Worm (Caenorhabditis elegans) whole organism, L1 larva: ENCODE measurements around the gene srp-7.

ENCODE experiments used
- C16A3.4 ChIP-seq: fragments of 150-350 bp; optimal IDR thresholded peaks from 2 replicates; lab custom pipeline; 2014; ENCODE audit warnings: missing biosample characterization, missing genetic modification characterization
- aly-2 ChIP-seq: fragments of 150-350 bp; optimal IDR thresholded peaks from 2 replicates; lab custom pipeline; 2014; ENCODE audit warnings: missing biosample characterization, missing genetic modification characterization
- ceh-63 ChIP-seq: fragments of 200-800 bp; sonication (Bioruptor generic); optimal IDR thresholded peaks from 2 replicates; lab custom pipeline; 2018; ENCODE audit warnings: mild to moderate bottlenecking, missing genetic modification characterization, missing compliant biosample characterization
- ceh-8 ChIP-seq: fragments of 200-800 bp; sonication (Bioruptor generic); optimal IDR thresholded peaks from 2 replicates; lab custom pipeline; 2018; ENCODE audit warnings: mild to moderate bottlenecking, missing genetic modification characterization, moderate library complexity, missing compliant biosample characterization
- ceh-82 ChIP-seq, 3 experiments: fragments of 150-350 bp in 1 of 3; sonication (generic microtip) in 2 of 3; optimal IDR thresholded peaks; 2 replicates each; lab custom pipeline; 2014 to 2017; ENCODE audit warnings: missing biosample characterization in 3 of 3, missing genetic modification characterization in 3 of 3
- ceh-88 ChIP-seq: fragments of 200-800 bp; sonication (Bioruptor generic); IDR thresholded peaks from 2 replicates; pipeline ENCODE4 v1.3.6; 2022; ENCODE audit warnings: missing genetic modification characterization, missing compliant biosample characterization
- ces-1 ChIP-seq: fragments of 150-350 bp; optimal IDR thresholded peaks from 2 replicates; lab custom pipeline; 2014; ENCODE audit warnings: missing biosample characterization, missing genetic modification reagents, missing genetic modification characterization
- efl-1 ChIP-seq, 4 experiments: fragments of 150-350 bp; optimal IDR thresholded peaks in 3 of 4; peaks in 1 of 4; 1 replicate in 1 of 4; 2 replicates in 3 of 4; lab custom pipeline; 2014; ENCODE audit warnings: missing biosample characterization in 2 of 4, missing genetic modification characterization in 2 of 4, missing genetic modification reagents in 2 of 4
- egl-13 ChIP-seq: sonication (generic microtip); optimal IDR thresholded peaks from 2 replicates; lab custom pipeline; 2016; ENCODE audit warnings: missing genotype, missing genetic modification reagents, missing genetic modification characterization, missing compliant biosample characterization
- elt-2 ChIP-seq: sonication (generic microtip); optimal IDR thresholded peaks from 2 replicates; lab custom pipeline; 2016; ENCODE audit warnings: missing genetic modification characterization, mild to moderate bottlenecking, inconsistent platforms, missing compliant biosample characterization, missing genetic modification reagents
- elt-3 ChIP-seq, 6 experiments: fragments of 150-350 bp in 1 of 6; sonication (generic microtip); optimal IDR thresholded peaks; 2 replicates each; lab custom pipeline; 2017 to 2018; ENCODE audit warnings: missing biosample characterization in 6 of 6, missing genetic modification characterization in 6 of 6, inconsistent platforms in 1 of 6
- ets-5 ChIP-seq: fragments of 200-800 bp; sonication (Bioruptor generic); IDR thresholded peaks from 2 replicates; pipeline ENCODE4 v1.3.6; 2022; ENCODE audit warnings: missing genetic modification characterization, missing compliant biosample characterization
- fkh-4 ChIP-seq: sonication (generic microtip); optimal IDR thresholded peaks from 2 replicates; lab custom pipeline; 2016; ENCODE audit warnings: missing compliant biosample characterization, missing genetic modification characterization, borderline replicate concordance
- fkh-8 ChIP-seq: sonication (generic microtip); optimal IDR thresholded peaks from 2 replicates; lab custom pipeline; 2016; ENCODE audit warnings: mild to moderate bottlenecking, missing genetic modification characterization, missing compliant biosample characterization
- fos-1 ChIP-seq: fragments of 150-350 bp; optimal IDR thresholded peaks from 2 replicates; lab custom pipeline; 2014; ENCODE audit warnings: missing biosample characterization, missing genetic modification characterization
- hlh-17 ChIP-seq: fragments of 200-800 bp; sonication (Bioruptor generic); optimal IDR thresholded peaks from 2 replicates; lab custom pipeline; 2018; ENCODE audit warnings: missing genetic modification characterization, mild to moderate bottlenecking, missing compliant biosample characterization, moderate library complexity, borderline replicate concordance
- isw-1 ChIP-seq: fragments of 200-800 bp; sonication (Bioruptor generic); IDR thresholded peaks from 2 replicates; pipeline ENCODE4 v1.3.6; 2022; ENCODE audit warnings: missing genetic modification characterization, missing compliant biosample characterization
- jun-1 ChIP-seq: fragments of 150-350 bp; optimal IDR thresholded peaks from 2 replicates; lab custom pipeline; 2014; ENCODE audit warnings: missing biosample characterization, missing genetic modification reagents, missing genetic modification characterization
- lin-14 ChIP-seq: fragments of 200-800 bp; sonication (Bioruptor generic); optimal IDR thresholded peaks from 2 replicates; lab custom pipeline; 2018; ENCODE audit warnings: mild to moderate bottlenecking, missing genetic modification characterization, moderate library complexity, missing compliant biosample characterization
- lin-15B ChIP-seq: fragments of 150-350 bp; sonication (generic microtip); optimal IDR thresholded peaks from 3 replicates; lab custom pipeline; 2014; ENCODE audit warnings: missing biosample characterization, missing genetic modification characterization
- lin-39 ChIP-seq: fragments of 150-350 bp; optimal IDR thresholded peaks from 2 replicates; lab custom pipeline; 2014; ENCODE audit warnings: missing biosample characterization, missing genetic modification reagents, missing genetic modification characterization
- lir-3 ChIP-seq: sonication (generic microtip); optimal IDR thresholded peaks from 2 replicates; lab custom pipeline; 2016; ENCODE audit warnings: mild to moderate bottlenecking, missing genetic modification characterization, moderate library complexity, missing compliant biosample characterization; ENCODE audit not compliant: poor library complexity
- lsy-2 ChIP-seq, 2 experiments: fragments of 150-350 bp; optimal IDR thresholded peaks; 2 replicates each; lab custom pipeline; 2014; ENCODE audit warnings: missing biosample characterization in 2 of 2, missing genetic modification characterization in 2 of 2
- mab-9 ChIP-seq: fragments of 200-800 bp; sonication (Bioruptor generic); IDR thresholded peaks from 2 replicates; pipeline ENCODE4 v1.3.6; 2022; ENCODE audit warnings: missing genetic modification reagents, missing genetic modification characterization, missing compliant biosample characterization
- mdl-1 ChIP-seq, 2 experiments: fragments of 150-350 bp; optimal IDR thresholded peaks; 2 replicates each; lab custom pipeline; 2014 to 2017; ENCODE audit warnings: missing biosample characterization in 2 of 2, missing genetic modification characterization in 2 of 2, inconsistent platforms in 1 of 2
- mef-2 ChIP-seq: fragments of 150-350 bp; optimal IDR thresholded peaks from 2 replicates; lab custom pipeline; 2014; ENCODE audit warnings: missing biosample characterization, missing genetic modification characterization
- mep-1 ChIP-seq: fragments of 150-350 bp; optimal IDR thresholded peaks from 2 replicates; lab custom pipeline; 2014; ENCODE audit warnings: missing biosample characterization, missing genetic modification characterization
- nhr-20 ChIP-seq: sonication (generic microtip); optimal IDR thresholded peaks from 2 replicates; lab custom pipeline; 2016; ENCODE audit warnings: mild to moderate bottlenecking, missing genetic modification characterization, missing compliant biosample characterization
- nhr-237 ChIP-seq: fragments of 150-350 bp; optimal IDR thresholded peaks from 2 replicates; lab custom pipeline; 2014; ENCODE audit warnings: missing biosample characterization, missing genetic modification characterization
- nhr-71 ChIP-seq: sonication (generic microtip); optimal IDR thresholded peaks from 2 replicates; lab custom pipeline; 2016; ENCODE audit warnings: mild to moderate bottlenecking, missing genetic modification characterization, moderate library complexity, missing compliant biosample characterization
- nhr-77 ChIP-seq: fragments of 150-350 bp; optimal IDR thresholded peaks from 2 replicates; lab custom pipeline; 2014; ENCODE audit warnings: missing biosample characterization, missing genetic modification characterization
- nhr-85 ChIP-seq: sonication (generic microtip); peaks from one replicate; lab custom pipeline; 2016; ENCODE audit warnings: missing genetic modification characterization, inconsistent platforms, missing compliant biosample characterization
- pag-3 ChIP-seq: sonication (generic microtip); optimal IDR thresholded peaks from 2 replicates; lab custom pipeline; 2017; ENCODE audit warnings: missing genetic modification characterization, mild to moderate bottlenecking, missing compliant biosample characterization, antibody characterized with exemption, borderline replicate concordance; ENCODE audit not compliant: insufficient read depth
- rnt-1 ChIP-seq: sonication (generic microtip); optimal IDR thresholded peaks from 2 replicates; lab custom pipeline; 2016; ENCODE audit warnings: mild to moderate bottlenecking, missing genetic modification characterization, moderate library complexity, missing compliant biosample characterization
- snu-23 ChIP-seq: sonication (generic microtip); optimal IDR thresholded peaks from 2 replicates; lab custom pipeline; 2016; ENCODE audit warnings: missing genetic modification characterization, missing compliant biosample characterization
- sox-4 ChIP-seq: sonication (generic microtip); optimal IDR thresholded peaks from 2 replicates; lab custom pipeline; 2016; ENCODE audit warnings: missing genetic modification characterization, missing compliant biosample characterization
- sup-37 ChIP-seq: fragments of 200-800 bp; sonication (Bioruptor generic); optimal IDR thresholded peaks from 2 replicates; lab custom pipeline; 2018; ENCODE audit warnings: mild to moderate bottlenecking, missing genetic modification characterization, missing compliant biosample characterization
- unc-130 ChIP-seq: fragments of 150-350 bp; optimal IDR thresholded peaks from 2 replicates; lab custom pipeline; 2017; ENCODE audit warnings: missing biosample characterization, missing genetic modification characterization, inconsistent platforms
- unc-30 ChIP-seq: sonication (generic microtip); optimal IDR thresholded peaks from 2 replicates; lab custom pipeline; 2017; ENCODE audit warnings: missing biosample characterization, missing genetic modification characterization
- unc-86 ChIP-seq: sonication (generic microtip); optimal IDR thresholded peaks from 2 replicates; lab custom pipeline; 2016; ENCODE audit warnings: missing genetic modification characterization, missing compliant biosample characterization
- unc-98 ChIP-seq: fragments of 200-800 bp; sonication (Bioruptor generic); IDR thresholded peaks from 2 replicates; pipeline ENCODE4 v1.3.6; 2022; ENCODE audit warnings: missing genetic modification characterization, missing compliant biosample characterization
- vab-15 ChIP-seq: sonication (generic microtip); optimal IDR thresholded peaks from 2 replicates; lab custom pipeline; 2017; ENCODE audit warnings: missing genotype, mild to moderate bottlenecking, missing genetic modification characterization, missing compliant biosample characterization
- zag-1 ChIP-seq: fragments of 150-350 bp; optimal IDR thresholded peaks from 2 replicates; lab custom pipeline; 2014; ENCODE audit warnings: missing biosample characterization, missing genetic modification characterization
- ztf-11 ChIP-seq, 2 experiments: sonication (generic microtip); optimal IDR thresholded peaks; 2 replicates each; lab custom pipeline; 2016 to 2017; ENCODE audit warnings: missing genetic modification characterization in 2 of 2, missing biosample characterization in 1 of 2, missing compliant biosample characterization in 1 of 2

srp-7 gene

ce11 chrV:8188421-8188820, 9.5 kb downstream of the srp-7 start, which contains the start of gene F20D6.15:
Gene F20D6.15, minus strand, starts transcription at chrV:8188467.
- TF ChIP-seq nhr-237 (tag; lab: Kevin White, UChicago) (no peak), lir-3 (tag; lab: Kevin White, UChicago) (no peak), lin-15B (tag; lab: Kevin White, UChicago) (no peak), sox-4 (tag; lab: Kevin White, UChicago) (no peak), unc-98 (GFP tag; lab: Robert Waterston, UW) (no peak), ceh-8 (GFP tag; lab: Kevin White, UChicago) (no peak), lin-14 (no peak), mep-1 (tag; lab: Kevin White, UChicago) (no peak), isw-1 (GFP tag; lab: Robert Waterston, UW) (no peak), ztf-11 (tag; optimal IDR thresholded peaks at IDR 0.05; lab: Kevin White, UChicago) (no peak), unc-86 (tag; lab: Kevin White, UChicago) (no peak), zag-1 (tag; lab: Kevin White, UChicago) (no peak), nhr-85 (no peak), egl-13 (no peak), jun-1 (no peak)

ce11 chrV:8190016-8190415, 11.1 kb downstream of the srp-7 start, which contains the start of gene F20D6.12:
Gene F20D6.12, minus strand, starts transcription at chrV:8190116.
- TF ChIP-seq ets-5 (GFP tag; lab: Robert Waterston, UW) (no peak), mef-2 (tag; lab: Kevin White, UChicago) (no peak), lin-39 (tag; lab: Kevin White, UChicago) (no peak), ceh-88 (no peak), vab-15 (no peak), aly-2 (tag; lab: Kevin White, UChicago) (no peak), elt-3 (tag; optimal IDR thresholded peaks at IDR 0.05; lab: Kevin White, UChicago) (no peak), fkh-4 (tag; lab: Kevin White, UChicago) (no peak), unc-130 (tag; lab: Kevin White, UChicago) (no peak), mab-9 (GFP tag; lab: Robert Waterston, UW) (no peak), zag-1 (tag; lab: Kevin White, UChicago) (no peak), pag-3 (tag; lab: Kevin White, UChicago) (no peak), nhr-20 (tag; lab: Kevin White, UChicago) (no peak), C16A3.4 (no peak), ceh-8 (GFP tag; lab: Kevin White, UChicago) (no peak)

ce11 chrV:8190430-8190829, 11.5 kb downstream of the srp-7 start, which contains the start of gene F20D6.1:
Gene F20D6.1, plus strand, starts transcription at chrV:8190730.
- TF ChIP-seq ceh-82 (tag; optimal IDR thresholded peaks at IDR 0.05; lab: Kevin White, UChicago) (no peak), mdl-1 (tag; optimal IDR thresholded peaks at IDR 0.05; lab: Kevin White, UChicago) (no peak), nhr-85 (no peak), lin-14 (no peak), ets-5 (GFP tag; lab: Robert Waterston, UW) (no peak), egl-13 (no peak), fkh-8 (no peak), ces-1 (no peak), fos-1 (no peak), sup-37 (GFP tag; lab: Kevin White, UChicago) (no peak), nhr-77 (tag; lab: Kevin White, UChicago) (no peak)

ce11 chrV:8195889-8196418, 17.0 kb downstream of the srp-7 start, which contains the start of gene F20D6.10:
Gene F20D6.10, minus strand, starts transcription at chrV:8195939.
- no peak for TF ChIP-seq ceh-88
- peak; percentile 12 for TF ChIP-seq nhr-20 (tag; lab: Kevin White, UChicago)
- TF ChIP-seq mdl-1 (tag; optimal IDR thresholded peaks at IDR 0.05; lab: Kevin White, UChicago), result no peak
- peak; percentile 71 for TF ChIP-seq nhr-71
- no peak for TF ChIP-seq sox-4 (tag; lab: Kevin White, UChicago)
- no peak for TF ChIP-seq zag-1 (tag; lab: Kevin White, UChicago)
- TF ChIP-seq rnt-1 (tag; lab: Kevin White, UChicago), result peak; percentile 78
- TF ChIP-seq unc-30 (tag; lab: Kevin White, UChicago), result no peak
- TF ChIP-seq lin-15B (tag; lab: Kevin White, UChicago), result no peak
- no peak for TF ChIP-seq ceh-63 (GFP tag; lab: Kevin White, UChicago)
- peak in 1 of 2 experiments; percentile 5 for TF ChIP-seq efl-1 (optimal IDR thresholded peaks at IDR 0.05; lab: Kevin White, UChicago)
- peak in 1 of 2 experiments; percentile 20 for TF ChIP-seq efl-1 (GFP tag; optimal IDR thresholded peaks at IDR 0.05 in 1 of 2; lab: Kevin White, UChicago)
- no peak for TF ChIP-seq elt-2 (tag; lab: Kevin White, UChicago)
- TF ChIP-seq lin-14, result peak; percentile 59
- TF ChIP-seq sup-37 (GFP tag; lab: Kevin White, UChicago), result no peak
- TF ChIP-seq lir-3 (tag; lab: Kevin White, UChicago), result no peak
- no peak for TF ChIP-seq ceh-8 (GFP tag; lab: Kevin White, UChicago)
- TF ChIP-seq egl-13, result no peak
- no peak for TF ChIP-seq mep-1 (tag; lab: Kevin White, UChicago)
- peak; percentile 30 to 44 for TF ChIP-seq lsy-2 (tag; optimal IDR thresholded peaks at IDR 0.05; lab: Kevin White, UChicago)
- no peak for TF ChIP-seq hlh-17 (GFP tag; lab: Kevin White, UChicago)
- TF ChIP-seq snu-23, result peak; percentile 22
